Worm (Caenorhabditis elegans) whole organism, L4/young adult: ENCODE data around the gene Y43D4A.1.

Source experiments
- W03F9.2 ChIP-seq: fragments of 150-350 bp; optimal IDR thresholded peaks from 2 replicates; lab custom pipeline; 2014; ENCODE audit warnings: missing biosample characterization, missing genetic modification characterization
- dao-5 ChIP-seq: sonication (generic microtip); optimal IDR thresholded peaks from 2 replicates; lab custom pipeline; 2016; ENCODE audit warnings: missing genotype, missing genetic modification characterization, moderate library complexity, missing compliant biosample characterization

- TF ChIP-seq dao-5 (tag; lab: Kevin White, UChicago) (no peak), W03F9.2 (no peak)
These were observed 7.5 kb downstream of the Y43D4A.1 start for ce11 chrIV:16751087-16751486.
